Worm (Caenorhabditis elegans): ENCODE results near the gene Y51A2A.5.

Gene Y51A2A.5

ce11 chrV:18266238-18266637 is 32.4 kb upstream of the Y51A2A.5 start, which contains the start of gene R10E8.6:
TSS of gene R10E8.6 (minus strand) at chrV:18266391.
- TF ChIP-seq snpc-3.4 (tag; optimal IDR thresholded peaks at IDR 0.05) (no peak), gei-17 (GFP tag; optimal IDR thresholded peaks at IDR 0.05) (no peak), nhr-80 (tag; optimal IDR thresholded peaks at IDR 0.05) (peak; percentile 48), tbx-9 (tag; optimal IDR thresholded peaks at IDR 0.05; ENCODE audit: borderline replicate concordance) (no peak), ceh-100 (GFP tag; IDR thresholded peaks at IDR 0.05) (no peak)

DNA sequence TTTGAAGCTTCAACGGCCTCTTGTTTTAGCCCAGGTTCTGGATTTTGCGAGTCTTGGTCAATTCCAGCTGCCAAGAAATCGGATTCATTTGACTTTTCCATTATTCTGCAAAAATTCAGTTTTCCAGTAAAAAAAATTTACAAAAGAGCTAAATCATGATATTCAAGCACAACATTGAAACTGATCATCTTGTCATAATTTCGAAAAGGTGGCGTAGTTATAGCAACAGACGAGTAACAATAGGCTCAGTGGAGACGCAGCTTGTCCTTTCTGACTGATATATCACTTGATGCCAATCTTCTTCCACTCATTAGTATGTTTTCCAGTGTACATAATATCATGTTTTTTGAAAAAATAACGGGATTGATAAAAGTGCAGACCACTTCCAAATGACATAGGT is 29.9 kb upstream of the Y51A2A.5 start, which contains the start of gene fbxa-213:
TSS of gene fbxa-213 (minus strand) at position 101 of the 400 bp plus-strand sequence.
- TF ChIP-seq F52B5.7 (tag; optimal IDR thresholded peaks at IDR 0.05) (no peak), snpc-4 (GFP tag; optimal IDR thresholded peaks at IDR 0.05) (no peak), snpc-4 (tag; optimal IDR thresholded peaks at IDR 0.05) (no peak), xnd-1 (tag; optimal IDR thresholded peaks at IDR 0.05) (no peak), ccch-3 (GFP tag; optimal IDR thresholded peaks at IDR 0.05) (no peak), madf-10 (tag; optimal IDR thresholded peaks at IDR 0.05) (no peak), lin-35 (GFP tag; optimal IDR thresholded peaks at IDR 0.05) (no peak), aptf-2 (GFP tag; conservative IDR thresholded peaks at IDR 0.05) (no peak)

DNA sequence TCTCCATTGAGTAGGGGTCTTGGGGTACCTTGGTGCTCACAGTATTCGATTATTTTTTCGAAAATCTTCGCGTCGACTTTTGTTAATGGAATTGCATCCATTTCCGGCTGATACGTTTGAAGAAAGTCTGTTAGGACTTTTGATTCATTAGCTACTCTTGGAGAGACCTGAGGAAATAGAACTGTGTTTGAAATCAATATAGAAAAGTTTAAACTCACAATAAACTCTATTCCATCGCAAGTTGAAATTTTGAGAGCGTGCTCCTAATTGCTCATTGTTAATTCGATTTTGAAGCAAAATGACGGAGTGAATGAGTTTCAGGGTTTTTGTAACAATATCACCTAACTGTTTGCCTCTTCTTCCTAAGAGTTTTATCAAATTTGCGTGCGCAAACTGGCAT is 28.7 kb upstream of the Y51A2A.5 start, which contains the start of gene skr-6:
TSS of gene skr-6 (minus strand) at position 101 of the 400 bp plus-strand sequence.
- TF ChIP-seq C17E4.6 (GFP tag; IDR thresholded peaks at IDR 0.05) (no peak), lin-54 (GFP tag; optimal IDR thresholded peaks at IDR 0.05) (no peak), F52B5.7 (tag; optimal IDR thresholded peaks at IDR 0.05) (no peak), F57A8.1 (GFP tag; optimal IDR thresholded peaks at IDR 0.05) (no peak), B0019.2 (GFP tag; conservative IDR thresholded peaks at IDR 0.05) (no peak), xnd-1 (tag; optimal IDR thresholded peaks at IDR 0.05) (no peak), aptf-2 (GFP tag; conservative IDR thresholded peaks at IDR 0.05) (no peak), F55B11.4 (tag; optimal IDR thresholded peaks at IDR 0.05; ENCODE audit: borderline replicate concordance, insufficient read depth) (no peak), egl-18 (GFP tag; IDR thresholded peaks at IDR 0.05) (no peak)

ce11 chrV:18270403-18270802 is 28.2 kb upstream of the Y51A2A.5 start, which contains the start of gene Y37H2C.4:
TSS of gene Y37H2C.4 (plus strand) at chrV:18270703.
- no peak for TF ChIP-seq egrh-3 (GFP tag; IDR thresholded peaks at IDR 0.05)
- TF ChIP-seq aptf-2 (GFP tag; conservative IDR thresholded peaks at IDR 0.05): no peak
- TF ChIP-seq tbx-9 (tag; optimal IDR thresholded peaks at IDR 0.05; ENCODE audit: borderline replicate concordance): no peak
- TF ChIP-seq C17E4.6 (GFP tag; IDR thresholded peaks at IDR 0.05): no peak
- TF ChIP-seq snpc-1.1 (tag; optimal IDR thresholded peaks at IDR 0.05; ENCODE audit: insufficient read depth): no peak

ce11 chrV:18280778-18281177 is 17.8 kb upstream of the Y51A2A.5 start, which contains the start of gene Y51A2A.16:
TSS of gene Y51A2A.16 (minus strand) at chrV:18280878.
- TF ChIP-seq nhr-179 (tag; optimal IDR thresholded peaks at IDR 0.05): no peak
- TF ChIP-seq F39B2.1 (GFP tag; IDR thresholded peaks at IDR 0.05): no peak
- TF ChIP-seq F57C9.4 (tag; optimal IDR thresholded peaks at IDR 0.05): no peak
- no peak for TF ChIP-seq ama-1 (optimal IDR thresholded peaks at IDR 0.05)
- no peak for TF ChIP-seq ama-1 (GFP tag; optimal IDR thresholded peaks at IDR 0.05)
- no peak for TF ChIP-seq aptf-3 (GFP tag; IDR thresholded peaks at IDR 0.05)
- no peak for TF ChIP-seq ceh-27 (GFP tag; optimal IDR thresholded peaks at IDR 0.05)

ce11 chrV:18282597-18282996 is 16.0 kb upstream of the Y51A2A.5 start, which contains the start of gene clec-247:
TSS of gene clec-247 (plus strand) at chrV:18282897.
- TF ChIP-seq hsf-1 (GFP tag; IDR thresholded peaks at IDR 0.05) (no peak), nhr-120 (GFP tag; IDR thresholded peaks at IDR 0.05) (no peak), nfyb-1 (GFP tag; IDR thresholded peaks at IDR 0.05) (no peak), athp-1 (tag; optimal IDR thresholded peaks at IDR 0.05) (no peak), B0261.1 (tag; optimal IDR thresholded peaks at IDR 0.05) (no peak), ets-4 (GFP tag; optimal IDR thresholded peaks at IDR 0.05) (no peak), ztf-28 (GFP tag; IDR thresholded peaks at IDR 0.05) (no peak), Y56A3A.18 (GFP tag; IDR thresholded peaks at IDR 0.05) (no peak), ztf-22 (GFP tag; optimal IDR thresholded peaks at IDR 0.05) (no peak), madf-3 (GFP tag; IDR thresholded peaks at IDR 0.05) (no peak), ztf-25 (GFP tag; IDR thresholded peaks at IDR 0.05) (no peak), dpff-1 (tag; optimal IDR thresholded peaks at IDR 0.05) (no peak), nhr-90 (tag; optimal IDR thresholded peaks at IDR 0.05) (no peak), ceh-40 (GFP tag; IDR thresholded peaks at IDR 0.05) (no peak)
